Worm (Caenorhabditis elegans): ENCODE measurements around the gene mrpl-20.

The mrpl-20 gene

DNA sequence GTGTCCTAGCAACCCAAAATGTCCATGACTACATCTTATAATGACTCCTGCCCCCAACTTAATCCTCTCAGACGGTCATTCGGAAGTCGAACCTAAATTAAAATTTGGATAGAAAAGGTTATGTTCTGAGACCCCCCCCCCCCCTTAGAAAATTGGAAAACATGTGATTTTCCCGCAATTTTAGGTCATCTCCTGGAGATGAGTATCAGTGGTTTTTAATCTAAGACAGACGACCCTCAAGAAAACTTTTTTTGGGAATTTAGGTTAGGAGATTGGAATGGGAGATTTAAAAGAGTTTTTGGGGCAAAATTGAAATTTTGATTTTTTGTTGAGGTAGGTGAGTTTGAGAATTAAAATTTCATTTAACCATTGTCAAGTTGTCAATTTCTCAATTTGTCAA is 44.6 kb upstream of the mrpl-20 start:
- TF ChIP-seq lir-3 (tag; optimal IDR thresholded peaks at IDR 0.05) (no peak), php-3 (GFP tag; IDR thresholded peaks at IDR 0.05) (no peak), mdl-1 (tag; optimal IDR thresholded peaks at IDR 0.05) (no peak), tag-97 (GFP tag; IDR thresholded peaks at IDR 0.05) (no peak)

ce11 chrII:13297283-13297682 is 40.8 kb upstream of the mrpl-20 start:
- TF ChIP-seq snpc-4 (tag; optimal IDR thresholded peaks at IDR 0.05), result no peak
- TF ChIP-seq mdl-1 (tag; optimal IDR thresholded peaks at IDR 0.05), result peak in 1 of 2 experiments; percentile 7
- TF ChIP-seq aha-1 (tag), result peak; percentile 0
- peak; percentile 65 for TF ChIP-seq nhr-28 (tag; optimal IDR thresholded peaks at IDR 0.05)
- peak in 1 of 2 experiments; percentile 65 for TF ChIP-seq unc-62 (GFP tag; optimal IDR thresholded peaks at IDR 0.05 in 1 of 2)
- no peak for TF ChIP-seq unc-62 (tag; optimal IDR thresholded peaks at IDR 0.05)
- TF ChIP-seq D1046.2 (GFP tag; IDR thresholded peaks at IDR 0.05), result no peak
- TF ChIP-seq F44E2.7 (GFP tag; IDR thresholded peaks at IDR 0.05), result no peak
- TF ChIP-seq gei-8 (GFP tag; optimal IDR thresholded peaks at IDR 0.05), result no peak

ce11 chrII:13297935-13298334 is 40.1 kb upstream of the mrpl-20 start:
- TF ChIP-seq saeg-2 (GFP tag; IDR thresholded peaks at IDR 0.05) (0 out of 2 replicates have a peak, but pooled peaks have one; percentile 13), nhr-76 (tag; optimal IDR thresholded peaks at IDR 0.05) (no peak), pha-4 (GFP tag; IDR thresholded peaks at IDR 0.05) (0 out of 2 replicates have a peak, but pooled peaks have one; percentile 1), pha-4 (tag; optimal IDR thresholded peaks at IDR 0.05) (no peak), set-16 (GFP tag; IDR thresholded peaks at IDR 0.05) (peak; percentile 37; the same call in 1 of the 2 replicates), ZK546.5 (tag; optimal IDR thresholded peaks at IDR 0.05) (no peak), egl-27 (tag; optimal IDR thresholded peaks at IDR 0.05) (no peak), Y5F2A.4 (GFP tag; optimal IDR thresholded peaks at IDR 0.05) (no peak), lin-13 (GFP tag; optimal IDR thresholded peaks at IDR 0.05) (peak; percentile 52), F10B5.3 (tag; optimal IDR thresholded peaks at IDR 0.05) (no peak)

- TF ChIP-seq ceh-62 (tag; optimal IDR thresholded peaks at IDR 0.05), result no peak
- peak; percentile 94 for TF ChIP-seq dmd-6 (GFP tag; IDR thresholded peaks at IDR 0.05)
- TF ChIP-seq rbr-2 (tag; optimal IDR thresholded peaks at IDR 0.05), result no peak
- peak; percentile 94 for TF ChIP-seq dve-1 (tag; optimal IDR thresholded peaks at IDR 0.05; ENCODE audit: insufficient read depth)
- no peak for TF ChIP-seq ZK546.5 (tag; optimal IDR thresholded peaks at IDR 0.05)
- no peak for TF ChIP-seq lim-7 (GFP tag; IDR thresholded peaks at IDR 0.05)
- TF ChIP-seq lsy-2 (tag; optimal IDR thresholded peaks at IDR 0.05), result no peak
- no peak for TF ChIP-seq spr-3 (GFP tag; optimal IDR thresholded peaks at IDR 0.05)
- no peak for TF ChIP-seq aha-1 (tag)
- no peak for TF ChIP-seq lir-3 (tag; optimal IDR thresholded peaks at IDR 0.05)
- TF ChIP-seq ceh-44 (GFP tag; IDR thresholded peaks at IDR 0.05), result no peak
- TF ChIP-seq duxl-1 (tag; optimal IDR thresholded peaks at IDR 0.05; ENCODE audit: poor library complexity), result no peak
- no peak for TF ChIP-seq jun-1 (tag; optimal IDR thresholded peaks at IDR 0.05)
- no peak for TF ChIP-seq nhr-76 (tag; optimal IDR thresholded peaks at IDR 0.05)
- no peak for TF ChIP-seq ceh-20 (GFP tag; IDR thresholded peaks at IDR 0.05)
- no peak for TF ChIP-seq aly-2 (tag; optimal IDR thresholded peaks at IDR 0.05)
- TF ChIP-seq nhr-11 (tag; optimal IDR thresholded peaks at IDR 0.05), result no peak
- no peak for TF ChIP-seq hif-1 (tag; optimal IDR thresholded peaks at IDR 0.05)
- no peak for TF ChIP-seq daf-8 (GFP tag; IDR thresholded peaks at IDR 0.05)
- TF ChIP-seq R02D3.7 (tag; optimal IDR thresholded peaks at IDR 0.05), result no peak
- 0 out of 2 replicates have a peak, but pooled peaks have one; percentile 49 for TF ChIP-seq pha-4 (GFP tag; IDR thresholded peaks at IDR 0.05)
- TF ChIP-seq pha-4 (tag; optimal IDR thresholded peaks at IDR 0.05), result no peak
- no peak for TF ChIP-seq lin-39 (tag; optimal IDR thresholded peaks at IDR 0.05)
- TF ChIP-seq Y75B8A.6 (GFP tag; IDR thresholded peaks at IDR 0.05), result no peak
- no peak for TF ChIP-seq nhr-25 (tag; optimal IDR thresholded peaks at IDR 0.05; ENCODE audit: borderline replicate concordance, insufficient read depth)
- peak; percentile 81 for TF ChIP-seq nhr-48 (tag; optimal IDR thresholded peaks at IDR 0.05)
- no peak for TF ChIP-seq snpc-1.2 (GFP tag; IDR thresholded peaks at IDR 0.05)
- TF ChIP-seq arid-1 (GFP tag; conservative IDR thresholded peaks at IDR 0.05), result no peak
- TF ChIP-seq nhr-6 (tag; optimal IDR thresholded peaks at IDR 0.05), result no peak
- TF ChIP-seq Y48G9A.11 (GFP tag; IDR thresholded peaks at IDR 0.05), result no peak
- TF ChIP-seq ces-1 (GFP tag; optimal IDR thresholded peaks at IDR 0.05), result no peak
- peak; percentile 88 for TF ChIP-seq nhr-28 (tag; optimal IDR thresholded peaks at IDR 0.05)
Measured at ce11 chrII:13298534-13298933, 39.5 kb upstream of the mrpl-20 start.
